Fruit fly (Drosophila melanogaster) whole organism, embryonic: Measurements from ENCODE around the gene mas.

Source experiments
- Abd-B ChIP-seq: fragments of 200-800 bp; sonication (Bioruptor generic); optimal IDR thresholded peaks from 2 replicates; lab custom pipeline; 2018; ENCODE audit warnings: missing biosample characterization, mild to moderate bottlenecking, missing genetic modification characterization, moderate library complexity
- Asciz ChIP-seq: fragments of 200-800 bp; sonication (Bioruptor generic); optimal IDR thresholded peaks from 2 replicates; lab custom pipeline; 2017; ENCODE audit warnings: missing biosample characterization, mild to moderate bottlenecking, missing genetic modification characterization, missing genetic modification reagents
- BEAF-32 ChIP-seq: fragments of 200-800 bp; sonication (Bioruptor generic); optimal IDR thresholded peaks from 3 replicates; lab custom pipeline; 2017; ENCODE audit warnings: missing biosample characterization, missing genetic modification characterization, mild to moderate bottlenecking, moderate library complexity, missing genetic modification reagents
- CG10979 ChIP-seq: fragments of 200-800 bp; sonication (Bioruptor generic); optimal IDR thresholded peaks from 2 replicates; lab custom pipeline; 2018; ENCODE audit warnings: missing biosample characterization, mild to moderate bottlenecking, missing genetic modification characterization, moderate library complexity
- CG14667 ChIP-seq: fragments of 200-800 bp; sonication (Bioruptor generic); IDR thresholded peaks from 2 replicates; pipeline ENCODE4 v1.3.6; 2022; ENCODE audit warnings: missing biosample characterization, missing genetic modification characterization
- CG15479 ChIP-seq: fragments of 200-800 bp; sonication (Bioruptor generic); optimal IDR thresholded peaks from 3 replicates; lab custom pipeline; 2019; ENCODE audit warnings: missing biosample characterization, mild to moderate bottlenecking, missing genetic modification characterization, moderate library complexity
- CG15514 ChIP-seq: fragments of 200-800 bp; sonication (Bioruptor generic); optimal IDR thresholded peaks from 3 replicates; lab custom pipeline; 2017; ENCODE audit warnings: missing biosample characterization, missing genetic modification characterization, mild to moderate bottlenecking, moderate library complexity, missing genetic modification reagents
- CG18476 ChIP-seq: fragments of 200-800 bp; sonication (Bioruptor generic); optimal IDR thresholded peaks from 2 replicates; lab custom pipeline; 2016; ENCODE audit warnings: missing biosample characterization, mild to moderate bottlenecking, missing genetic modification characterization
- CG2116 ChIP-seq: fragments of 200-800 bp; sonication (Bioruptor generic); optimal IDR thresholded peaks from 3 replicates; lab custom pipeline; 2018; ENCODE audit warnings: missing biosample characterization, mild to moderate bottlenecking, missing genetic modification characterization
- CG2875 ChIP-seq: fragments of 200-800 bp; sonication (Bioruptor generic); optimal IDR thresholded peaks from 2 replicates; lab custom pipeline; 2017; ENCODE audit warnings: missing biosample characterization, mild to moderate bottlenecking, missing genetic modification characterization, missing genetic modification reagents
- CG30020 ChIP-seq: fragments of 200-800 bp; optimal IDR thresholded peaks from 2 replicates; lab custom pipeline; 2019; ENCODE audit warnings: missing biosample characterization, mild to moderate bottlenecking, missing genetic modification characterization, moderate library complexity
- CG42726 ChIP-seq: fragments of 200-800 bp; sonication (Bioruptor generic); IDR thresholded peaks from 2 replicates; pipeline ENCODE4 v1.3.6; 2022; ENCODE audit warnings: missing biosample characterization, missing genetic modification characterization; ENCODE audit not compliant: partially characterized antibody
- CG4404 ChIP-seq: fragments of 200-800 bp; sonication (Bioruptor generic); IDR thresholded peaks from 2 replicates; pipeline ENCODE4 v1.3.6; 2022; ENCODE audit warnings: missing biosample characterization, missing genetic modification characterization
- CG6791 ChIP-seq: fragments of 200-800 bp; sonication (Bioruptor generic); IDR thresholded peaks from 3 replicates; pipeline ENCODE4 v1.3.6; 2022; ENCODE audit warnings: missing biosample characterization, missing genetic modification characterization; ENCODE audit not compliant: partially characterized antibody
- CG8290 ChIP-seq, 3 experiments: fragments of 200-800 bp; sonication (Bioruptor generic); optimal IDR thresholded peaks; 2 replicates each; lab custom pipeline; 2016 to 2019; ENCODE audit warnings: missing biosample characterization in 3 of 3, missing genetic modification characterization in 3 of 3, mild to moderate bottlenecking in 2 of 3, moderate library complexity in 1 of 3
- CTCF ChIP-seq: fragments of 200-800 bp; sonication (Bioruptor generic); optimal IDR thresholded peaks from 2 replicates; lab custom pipeline; 2017; ENCODE audit warnings: missing biosample characterization, mild to moderate bottlenecking, missing genetic modification characterization, moderate library complexity
- CoRest ChIP-seq: fragments of 200-800 bp; sonication (Bioruptor generic); optimal IDR thresholded peaks from 3 replicates; lab custom pipeline; 2018; ENCODE audit warnings: missing biosample characterization, mild to moderate bottlenecking, missing genetic modification characterization, moderate library complexity
- Dll ChIP-seq: fragments of 200-800 bp; sonication (Bioruptor generic); IDR thresholded peaks from 4 replicates; pipeline ENCODE4 v1.3.6; 2022; ENCODE audit warnings: missing biosample characterization, missing genetic modification characterization; ENCODE audit not compliant: partially characterized antibody
- Dref ChIP-seq: fragments of 200-800 bp; sonication (Bioruptor generic); IDR thresholded peaks from 2 replicates; pipeline ENCODE4 v1.3.6; 2022; ENCODE audit warnings: missing biosample characterization, missing genetic modification characterization
- Fer1 ChIP-seq: fragments of 200-800 bp; sonication (Bioruptor generic); optimal IDR thresholded peaks from 2 replicates; lab custom pipeline; 2017; ENCODE audit warnings: missing biosample characterization, mild to moderate bottlenecking, missing genetic modification characterization
- Gsc ChIP-seq: fragments of 200-800 bp; sonication (Bioruptor generic); IDR thresholded peaks from 2 replicates; pipeline ENCODE4 v1.3.6; 2022; ENCODE audit warnings: missing biosample characterization, missing genetic modification characterization
- HmgZ ChIP-seq: fragments of 200-800 bp; sonication (Bioruptor generic); optimal IDR thresholded peaks from 2 replicates; lab custom pipeline; 2018; ENCODE audit warnings: missing biosample characterization, mild to moderate bottlenecking, missing genetic modification characterization
- Hmr ChIP-seq: fragments of 200-800 bp; sonication (Bioruptor generic); optimal IDR thresholded peaks from 3 replicates; lab custom pipeline; 2017; ENCODE audit warnings: mild to moderate bottlenecking, missing biosample characterization, missing genetic modification reagents, missing genetic modification characterization
- MBD-R2 ChIP-seq: fragments of 200-800 bp; sonication (Bioruptor generic); IDR thresholded peaks from 2 replicates; pipeline ENCODE4 v1.3.6; 2022; ENCODE audit warnings: missing biosample characterization, missing genetic modification characterization
- Nf-YB ChIP-seq: fragments of 200-800 bp; sonication (Bioruptor generic); optimal IDR thresholded peaks from 3 replicates; lab custom pipeline; 2019; ENCODE audit warnings: missing biosample characterization, mild to moderate bottlenecking, missing genetic modification characterization, moderate library complexity
- Sin3A ChIP-seq: fragments of >200 bp; optimal IDR thresholded peaks from 2 replicates; lab custom pipeline; 2018
- Stat92E ChIP-seq, 3 experiments: fragments of >200 bp in 2 of 3; fragments of 200-800 bp in 1 of 3; sonication (Bioruptor generic) in 1 of 3; optimal IDR thresholded peaks; 2 replicates each; lab custom pipeline; 2017 to 2019; ENCODE audit warnings: missing biosample characterization in 3 of 3, missing genetic modification characterization in 3 of 3, mild to moderate bottlenecking in 1 of 3, moderate library complexity in 1 of 3
- Usf ChIP-seq: fragments of 200-800 bp; sonication (Bioruptor generic); optimal IDR thresholded peaks from 2 replicates; lab custom pipeline; 2017; ENCODE audit warnings: missing genotype, missing biosample characterization, missing genetic modification characterization
- ash1 ChIP-seq: fragments of 200-800 bp; sonication (Bioruptor generic); optimal IDR thresholded peaks from 2 replicates; lab custom pipeline; 2018; ENCODE audit warnings: missing biosample characterization, mild to moderate bottlenecking, missing genetic modification characterization
- bbx ChIP-seq: fragments of 200-800 bp; sonication (Bioruptor generic); IDR thresholded peaks from 2 replicates; pipeline ENCODE4 v1.3.6; 2022; ENCODE audit warnings: missing biosample characterization, missing genetic modification characterization; ENCODE audit not compliant: partially characterized antibody
- cad ChIP-seq: fragments of >200 bp; optimal IDR thresholded peaks from 2 replicates; lab custom pipeline; 2017; ENCODE audit warnings: missing biosample characterization, missing genetic modification characterization
- cg ChIP-seq: fragments of 200-800 bp; sonication (Bioruptor generic); optimal IDR thresholded peaks from 3 replicates; lab custom pipeline; 2019; ENCODE audit warnings: missing biosample characterization, mild to moderate bottlenecking, missing genetic modification characterization, moderate library complexity
- dmrt11E ChIP-seq: fragments of 200-800 bp; sonication (Bioruptor generic); optimal IDR thresholded peaks from 3 replicates; lab custom pipeline; 2018; ENCODE audit warnings: missing biosample characterization, mild to moderate bottlenecking, missing genetic modification characterization, moderate library complexity
- kay ChIP-seq: fragments of 200-800 bp; sonication (Bioruptor generic); optimal IDR thresholded peaks from 2 replicates; lab custom pipeline; 2016; ENCODE audit warnings: missing biosample characterization, missing genetic modification characterization
- kni ChIP-seq: fragments of 200-800 bp; sonication (Bioruptor generic); optimal IDR thresholded peaks from 3 replicates; lab custom pipeline; 2017; ENCODE audit warnings: mild to moderate bottlenecking, missing biosample characterization, missing genetic modification reagents, missing genetic modification characterization
- lab ChIP-seq: fragments of 200-800 bp; sonication (Bioruptor generic); optimal IDR thresholded peaks from 3 replicates; lab custom pipeline; 2017; ENCODE audit warnings: missing biosample characterization, missing genetic modification characterization, mild to moderate bottlenecking, moderate library complexity, missing genetic modification reagents
- luna ChIP-seq: fragments of 200-800 bp; sonication (Bioruptor generic); optimal IDR thresholded peaks from 2 replicates; lab custom pipeline; 2016; ENCODE audit warnings: missing biosample characterization, missing genetic modification characterization
- nmo ChIP-seq: fragments of 200-800 bp; sonication (Bioruptor generic); optimal IDR thresholded peaks from 2 replicates; lab custom pipeline; 2018; ENCODE audit warnings: missing biosample characterization, mild to moderate bottlenecking, missing genetic modification characterization, moderate library complexity
- p53 ChIP-seq: fragments of 200-800 bp; sonication (Bioruptor generic); optimal IDR thresholded peaks from 2 replicates; lab custom pipeline; 2016; ENCODE audit warnings: missing biosample characterization, missing genetic modification characterization
- shn ChIP-seq: fragments of 200-800 bp; sonication (Bioruptor generic); optimal IDR thresholded peaks from 3 replicates; lab custom pipeline; 2016; ENCODE audit warnings: missing biosample characterization, missing genetic modification characterization
- slp2 ChIP-seq: fragments of 200-800 bp; sonication (Bioruptor generic); optimal IDR thresholded peaks from 2 replicates; lab custom pipeline; 2016; ENCODE audit warnings: missing biosample characterization, missing genetic modification characterization
- sqz ChIP-seq: fragments of 200-800 bp; sonication (Bioruptor generic); optimal IDR thresholded peaks from 3 replicates; lab custom pipeline; 2018; ENCODE audit warnings: missing biosample characterization, mild to moderate bottlenecking, missing genetic modification characterization
- tll ChIP-seq, 2 experiments: fragments of 200-800 bp in 1 of 2; fragments of >200 bp in 1 of 2; sonication (Bioruptor generic) in 1 of 2; optimal IDR thresholded peaks; 2 replicates each; lab custom pipeline; 2017 to 2019; ENCODE audit warnings: missing biosample characterization in 2 of 2, missing genetic modification characterization in 2 of 2, mild to moderate bottlenecking in 1 of 2, moderate library complexity in 1 of 2
- trem ChIP-seq: fragments of 200-800 bp; optimal IDR thresholded peaks from 3 replicates; lab custom pipeline; 2019; ENCODE audit warnings: missing biosample characterization, mild to moderate bottlenecking, missing genetic modification characterization, moderate library complexity
- unc-4 ChIP-seq: fragments of 200-800 bp; sonication (Bioruptor generic); IDR thresholded peaks from 2 replicates; pipeline ENCODE4 v1.3.6; 2022; ENCODE audit warnings: missing biosample characterization, missing genetic modification characterization; ENCODE audit not compliant: partially characterized antibody
- unpg ChIP-seq: fragments of 200-800 bp; sonication (Bioruptor generic); optimal IDR thresholded peaks from 3 replicates; lab custom pipeline; 2018; ENCODE audit warnings: missing biosample characterization, mild to moderate bottlenecking, missing genetic modification characterization, moderate library complexity
- vvl ChIP-seq: fragments of 200-800 bp; sonication (Bioruptor generic); IDR thresholded peaks from 2 replicates; pipeline ENCODE4 v1.3.6; 2022; ENCODE audit warnings: missing biosample characterization, missing genetic modification characterization
- yki ChIP-seq: fragments of >200 bp; optimal IDR thresholded peaks from 3 replicates; lab custom pipeline; 2018

mas gene

DNA sequence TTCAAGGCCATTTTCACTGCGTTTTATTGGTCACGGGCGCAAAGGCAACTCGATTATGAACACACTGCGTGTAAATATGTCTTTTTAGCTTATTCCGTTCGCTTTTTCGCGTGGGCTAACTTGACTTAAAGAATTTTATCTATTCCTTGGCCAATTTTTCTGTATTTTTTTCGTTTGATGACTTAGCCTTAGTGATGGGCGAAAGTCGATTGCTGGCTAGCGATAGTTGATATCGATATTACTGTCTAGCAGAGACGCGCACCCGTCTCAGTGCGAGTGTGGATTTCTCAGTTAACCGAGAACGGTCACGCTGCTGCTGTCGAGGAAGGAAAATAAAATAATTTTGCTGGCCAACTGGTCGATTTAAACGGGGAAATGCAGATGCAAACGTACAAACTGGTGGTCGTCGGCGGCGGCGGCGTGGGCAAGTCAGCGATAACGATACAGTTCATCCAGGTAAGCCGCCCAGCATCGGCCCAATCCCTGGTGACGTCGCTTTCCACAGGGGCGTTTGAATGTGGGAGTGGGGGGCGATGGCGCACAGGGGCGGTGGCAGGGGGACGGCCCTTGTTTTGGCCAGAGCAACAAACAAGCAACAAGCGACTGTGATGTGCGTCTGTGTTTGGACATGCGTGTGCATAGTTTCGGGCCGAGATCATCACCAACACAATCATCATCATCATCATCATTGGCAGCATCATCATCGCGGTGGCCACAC is 28.3 kb downstream of the mas start, which contains the start of the genes Rop and Ras64B (continued):
- peak; percentile 98 for TF ChIP-seq BEAF-32 (GFP tag; lab: Kevin White, UChicago)
- TF ChIP-seq CG2875 (GFP tag; lab: Kevin White, UChicago), result no peak
- TF ChIP-seq CoRest (tag; lab: Kevin White, UChicago), result peak; percentile 15
- TF ChIP-seq Nf-YB (GFP tag; lab: Kevin White, UChicago), result peak; percentile 35
- peak; percentile 58 for TF ChIP-seq CG2116 (GFP tag; lab: Kevin White, UChicago)
- TF ChIP-seq lab (GFP tag; lab: Kevin White, UChicago), result no peak
- peak; percentile 84 for TF ChIP-seq MBD-R2 (GFP tag; lab: Robert Waterston, UW)
- peak; percentile 65 for TF ChIP-seq Hmr
- peak; percentile 29 for TF ChIP-seq unpg (GFP tag; lab: Kevin White, UChicago)
- no peak for TF ChIP-seq CG4404
- TF ChIP-seq CG15479 (GFP tag; lab: Kevin White, UChicago), result no peak
- TF ChIP-seq luna (GFP tag; lab: Kevin White, UChicago), result peak; percentile 32
- no peak for TF ChIP-seq Asciz (GFP tag; lab: Kevin White, UChicago)
- TF ChIP-seq CG18476 (GFP tag; lab: Kevin White, UChicago), result no peak
- TF ChIP-seq CTCF (GFP tag; lab: Kevin White, UChicago), result peak; percentile 29
- peak; percentile 66 for TF ChIP-seq Fer1
- TF ChIP-seq p53 (GFP tag; lab: Kevin White, UChicago), result peak; percentile 26
- no peak for TF ChIP-seq CG10979 (tag; lab: Kevin White, UChicago)
- no peak for TF ChIP-seq dmrt11E (tag; lab: Kevin White, UChicago)
- peak; percentile 94 for TF ChIP-seq sqz (GFP tag; lab: Kevin White, UChicago)
- TF ChIP-seq CG14667 (GFP tag; lab: Robert Waterston, UW), result no peak
- TF ChIP-seq Usf (GFP tag; lab: Kevin White, UChicago), result no peak
- TF ChIP-seq CG6791, result peak; percentile 85
- peak; percentile 81 for TF ChIP-seq Dll (GFP tag; lab: Robert Waterston, UW)
- TF ChIP-seq Stat92E (GFP tag; optimal IDR thresholded peaks at IDR 0.05; lab: Kevin White, UChicago), result peak in 1 of 3 experiments; percentile 74
- TF ChIP-seq cad (GFP tag; lab: Kevin White, UChicago), result no peak
- TF ChIP-seq cg (GFP tag; lab: Kevin White, UChicago), result peak; percentile 35
- peak; percentile 91 for TF ChIP-seq Sin3A (lab: Kevin White, UChicago)
- peak; percentile 86 for TF ChIP-seq kay (GFP tag; lab: Kevin White, UChicago)
- no peak for TF ChIP-seq yki
- peak; percentile 53 for TF ChIP-seq CG8290 (GFP tag; optimal IDR thresholded peaks at IDR 0.05; lab: Kevin White, UChicago)
- TF ChIP-seq CG8290 (tag; optimal IDR thresholded peaks at IDR 0.05; lab: Kevin White, UChicago), result peak in 1 of 2 experiments; percentile 84
- peak; percentile 27 for TF ChIP-seq CG30020 (tag; lab: Kevin White, UChicago)
- TF ChIP-seq Abd-B, result peak; percentile 51
- TF ChIP-seq Dref (GFP tag; lab: Robert Waterston, UW), result peak; percentile 98
- TF ChIP-seq unc-4 (GFP tag; lab: Robert Waterston, UW), result peak; percentile 89
- peak; percentile 79 for TF ChIP-seq CG15514 (GFP tag; lab: Kevin White, UChicago)
- TF ChIP-seq kni (GFP tag; lab: Kevin White, UChicago), result no peak
- peak; percentile 30; the same call in 1 of the 2 replicates for TF ChIP-seq vvl (GFP tag; lab: Robert Waterston, UW)
- peak; percentile 81 for TF ChIP-seq bbx (GFP tag; lab: Robert Waterston, UW)
- TF ChIP-seq nmo, result peak; percentile 75
- TF ChIP-seq HmgZ (tag; lab: Kevin White, UChicago), result peak; percentile 89
- TF ChIP-seq ash1, result peak; percentile 4
- peak; percentile 7 for TF ChIP-seq slp2 (GFP tag; lab: Kevin White, UChicago)
- TF ChIP-seq tll (GFP tag; optimal IDR thresholded peaks at IDR 0.05; lab: Kevin White, UChicago), result peak in 1 of 2 experiments; percentile 56
- peak; percentile 83 for TF ChIP-seq CG42726 (GFP tag; lab: Robert Waterston, UW)
- peak; percentile 4 for TF ChIP-seq shn (GFP tag; lab: Kevin White, UChicago)
- TF ChIP-seq trem, result peak; percentile 74
- TF ChIP-seq Gsc (GFP tag; lab: Robert Waterston, UW), result no peak
